Fruit fly (Drosophila melanogaster): ENCODE results near the gene CG13385.

DNA sequence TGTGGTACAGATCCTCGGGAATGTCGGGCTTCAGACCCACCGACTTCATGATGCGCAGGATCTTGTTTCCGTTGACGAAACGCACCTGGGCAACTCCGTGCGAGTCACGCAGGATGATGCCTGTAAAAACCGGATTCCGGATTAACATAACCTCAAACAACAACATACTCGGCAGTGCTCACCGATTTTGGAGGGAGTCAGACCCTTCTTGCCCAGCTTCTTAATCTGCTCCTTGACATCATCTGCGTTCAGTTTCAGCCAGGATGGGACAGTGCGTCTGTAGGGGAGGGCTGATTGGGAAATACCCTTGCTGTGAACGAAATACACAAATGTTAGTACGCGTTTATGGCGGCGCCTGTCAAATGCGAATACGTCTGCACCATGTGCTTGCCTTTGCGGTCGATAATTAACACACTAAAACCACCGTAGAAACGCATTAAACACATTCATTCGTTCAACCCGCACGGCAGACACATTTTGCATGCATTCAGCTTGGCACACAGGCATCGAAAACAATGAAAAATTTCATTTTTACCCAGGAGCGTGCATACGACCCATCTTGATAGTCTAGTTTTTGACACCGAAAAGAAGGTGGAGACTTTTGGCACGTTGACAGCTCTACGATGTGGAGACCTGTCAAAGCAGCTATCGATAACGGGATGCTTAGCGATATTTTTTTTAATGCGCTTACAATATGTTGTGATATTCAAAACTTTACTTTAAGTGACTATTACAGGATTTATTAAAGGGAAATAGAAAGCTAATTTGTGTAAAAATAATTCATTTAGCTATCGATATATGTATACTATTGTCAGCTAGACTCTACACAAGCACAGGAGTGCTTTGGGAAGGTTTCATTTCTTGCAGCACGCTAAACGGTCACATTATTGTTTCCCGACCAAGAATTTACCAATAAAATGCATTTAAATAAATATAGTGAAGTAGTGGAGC is 32.2 kb upstream of the CG13385 start, which contains the start of the genes RpS13 and CSN8:
- TF ChIP-seq Clk (GFP tag; optimal IDR thresholded peaks at IDR 0.05): no peak
- peak; percentile 37 for TF ChIP-seq pad (GFP tag; optimal IDR thresholded peaks at IDR 0.05)
- no peak for TF ChIP-seq CG33017 (tag; optimal IDR thresholded peaks at IDR 0.05)
